Fruit fly (Drosophila melanogaster) whole organism, prepupa: ENCODE results near the gene CG9330.
A peak's percentile ranks its signal among the peaks of the same experiment; 100 is the strongest.

Experiments used
- Blimp-1 ChIP-seq: fragments of 200-800 bp; sonication (Bioruptor generic); optimal IDR thresholded peaks from 3 replicates; lab custom pipeline; 2017; ENCODE audit warnings: missing biosample characterization, missing genetic modification characterization, mild to moderate bottlenecking, moderate library complexity, missing genetic modification reagents
- CG10669 ChIP-seq: fragments of 200-800 bp; sonication (Bioruptor generic); optimal IDR thresholded peaks from 3 replicates; lab custom pipeline; 2018; ENCODE audit warnings: missing biosample characterization, mild to moderate bottlenecking, missing genetic modification characterization, moderate library complexity
- CG11294 ChIP-seq: fragments of 200-800 bp; sonication (Bioruptor generic); IDR thresholded peaks from 2 replicates; pipeline ENCODE4 v1.3.6; 2022; ENCODE audit warnings: missing biosample characterization, missing genetic modification characterization
- CG11762 ChIP-seq: fragments of 200-800 bp; sonication (Bioruptor generic); optimal IDR thresholded peaks from 3 replicates; lab custom pipeline; 2016; ENCODE audit warnings: missing biosample characterization, missing genetic modification characterization; ENCODE audit not compliant: insufficient read depth
- CG11902 ChIP-seq: fragments of 200-800 bp; sonication (Bioruptor generic); optimal IDR thresholded peaks from 3 replicates; lab custom pipeline; 2016; ENCODE audit warnings: missing biosample characterization, missing genetic modification characterization
- CG1621 ChIP-seq: fragments of 200-800 bp; sonication (Bioruptor generic); optimal IDR thresholded peaks from 3 replicates; lab custom pipeline; 2018; ENCODE audit warnings: missing biosample characterization, mild to moderate bottlenecking, missing genetic modification characterization
- CG16779 ChIP-seq: fragments of 200-800 bp; sonication (Bioruptor generic); optimal IDR thresholded peaks from 3 replicates; lab custom pipeline; 2017; ENCODE audit warnings: missing biosample characterization, mild to moderate bottlenecking, missing genetic modification characterization
- CG3032 ChIP-seq: fragments of 200-800 bp; optimal IDR thresholded peaks from 2 replicates; lab custom pipeline; 2019; ENCODE audit warnings: missing biosample characterization, mild to moderate bottlenecking, missing genetic modification characterization, moderate library complexity
- CG32006 ChIP-seq: fragments of 200-800 bp; sonication (Bioruptor generic); optimal IDR thresholded peaks from 3 replicates; lab custom pipeline; 2017; ENCODE audit warnings: missing biosample characterization, mild to moderate bottlenecking, missing genetic modification characterization
- CG34406 ChIP-seq: fragments of 200-800 bp; sonication (Bioruptor generic); optimal IDR thresholded peaks from 3 replicates; lab custom pipeline; 2016; ENCODE audit warnings: missing biosample characterization, missing genetic modification characterization
- CG3919 ChIP-seq: fragments of 200-800 bp; sonication (Bioruptor generic); optimal IDR thresholded peaks from 3 replicates; lab custom pipeline; 2016; ENCODE audit warnings: missing biosample characterization, missing genetic modification characterization
- CG4318 ChIP-seq: fragments of 200-800 bp; sonication (Bioruptor generic); optimal IDR thresholded peaks from 3 replicates; lab custom pipeline; 2017; ENCODE audit warnings: missing biosample characterization, mild to moderate bottlenecking, missing genetic modification characterization
- CG6163 ChIP-seq: fragments of 200-800 bp; sonication (Bioruptor generic); IDR thresholded peaks from 3 replicates; pipeline ENCODE4 v1.3.6; 2022; ENCODE audit warnings: missing biosample characterization, missing genetic modification characterization
- CG6792 ChIP-seq: fragments of 200-800 bp; sonication (Bioruptor generic); optimal IDR thresholded peaks from 3 replicates; lab custom pipeline; 2016; ENCODE audit warnings: missing biosample characterization, missing genetic modification characterization
- CG6808 ChIP-seq: fragments of 200-800 bp; sonication (Bioruptor generic); optimal IDR thresholded peaks from 3 replicates; lab custom pipeline; 2017; ENCODE audit warnings: missing biosample characterization, missing genetic modification characterization, mild to moderate bottlenecking, moderate library complexity, missing genetic modification reagents
- CG7368 ChIP-seq: fragments of 200-800 bp; sonication (Bioruptor generic); optimal IDR thresholded peaks from 3 replicates; lab custom pipeline; 2016; ENCODE audit warnings: missing biosample characterization, missing genetic modification characterization
- Eip78C ChIP-seq: fragments of 200-800 bp; sonication (Bioruptor generic); peaks from one replicate; lab custom pipeline; 2016; ENCODE audit warnings: missing biosample characterization, missing genetic modification characterization
- Eip93F ChIP-seq: fragments of 200-800 bp; sonication (Bioruptor generic); optimal IDR thresholded peaks from 2 replicates; lab custom pipeline; 2016; ENCODE audit warnings: missing biosample characterization, mild to moderate bottlenecking, missing genetic modification characterization
- Ets21C ChIP-seq: fragments of 200-800 bp; sonication (Bioruptor generic); optimal IDR thresholded peaks from 3 replicates; lab custom pipeline; 2016; ENCODE audit warnings: missing biosample characterization, missing genetic modification characterization
- Ets96B ChIP-seq: fragments of 200-800 bp; optimal IDR thresholded peaks from 2 replicates; lab custom pipeline; 2019; ENCODE audit warnings: missing biosample characterization, mild to moderate bottlenecking, missing genetic modification characterization, moderate library complexity
- Gug ChIP-seq: fragments of 200-800 bp; sonication (Bioruptor generic); IDR thresholded peaks from 2 replicates; pipeline ENCODE4 v1.3.6; 2022; ENCODE audit warnings: missing biosample characterization, missing genetic modification characterization
- Hr38 ChIP-seq: sonication (Bioruptor generic); optimal IDR thresholded peaks from 2 replicates; lab custom pipeline; 2016; ENCODE audit warnings: missing biosample characterization, missing genetic modification characterization
- Hr39 ChIP-seq: fragments of 200-800 bp; sonication (Bioruptor generic); optimal IDR thresholded peaks from 2 replicates; lab custom pipeline; 2016; ENCODE audit warnings: missing biosample characterization, missing genetic modification characterization
- Hr4 ChIP-seq: fragments of 200-800 bp; sonication (Bioruptor generic); optimal IDR thresholded peaks from 3 replicates; lab custom pipeline; 2016; ENCODE audit warnings: missing biosample characterization, missing genetic modification characterization
- Met ChIP-seq: fragments of 200-800 bp; sonication (Bioruptor generic); optimal IDR thresholded peaks from 3 replicates; lab custom pipeline; 2016; ENCODE audit warnings: missing biosample characterization, missing genetic modification characterization
- OdsH ChIP-seq: fragments of 200-800 bp; sonication (Bioruptor generic); optimal IDR thresholded peaks from 3 replicates; lab custom pipeline; 2016; ENCODE audit warnings: missing biosample characterization, missing genetic modification characterization
- Sox14 ChIP-seq: fragments of 200-800 bp; sonication (Bioruptor generic); optimal IDR thresholded peaks from 3 replicates; lab custom pipeline; 2016; ENCODE audit warnings: missing biosample characterization, missing genetic modification characterization
- Sox15 ChIP-seq: fragments of 200-800 bp; sonication (Bioruptor generic); optimal IDR thresholded peaks from 3 replicates; lab custom pipeline; 2016; ENCODE audit warnings: missing biosample characterization, missing genetic modification characterization
- achi ChIP-seq: fragments of 200-800 bp; sonication (Bioruptor generic); optimal IDR thresholded peaks from 3 replicates; lab custom pipeline; 2016; ENCODE audit warnings: missing biosample characterization, missing genetic modification characterization
- dac ChIP-seq: fragments of 200-800 bp; sonication (Bioruptor generic); optimal IDR thresholded peaks from 2 replicates; lab custom pipeline; 2017; ENCODE audit warnings: missing biosample characterization, mild to moderate bottlenecking, missing genetic modification characterization
- dsx ChIP-seq: fragments of 200-800 bp; optimal IDR thresholded peaks from 3 replicates; lab custom pipeline; 2019; ENCODE audit warnings: missing biosample characterization, mild to moderate bottlenecking, missing genetic modification characterization, moderate library complexity; ENCODE audit not compliant: poor library complexity, severe bottlenecking
- esn ChIP-seq: fragments of 200-800 bp; sonication (Bioruptor generic); optimal IDR thresholded peaks from 2 replicates; lab custom pipeline; 2016; ENCODE audit warnings: missing biosample characterization, mild to moderate bottlenecking, missing genetic modification characterization, moderate library complexity
- fd59A ChIP-seq: fragments of 200-800 bp; sonication (Bioruptor generic); optimal IDR thresholded peaks from 2 replicates; lab custom pipeline; 2017; ENCODE audit warnings: missing biosample characterization, mild to moderate bottlenecking, missing genetic modification characterization, missing genetic modification reagents
- fd85E ChIP-seq: fragments of 200-800 bp; sonication (Bioruptor generic); optimal IDR thresholded peaks from 3 replicates; lab custom pipeline; 2016; ENCODE audit warnings: missing biosample characterization, missing genetic modification characterization
- fkh ChIP-seq: fragments of 200-800 bp; sonication (Bioruptor generic); optimal IDR thresholded peaks from 3 replicates; lab custom pipeline; 2017; ENCODE audit warnings: missing biosample characterization, mild to moderate bottlenecking, missing genetic modification characterization, moderate library complexity
- lz ChIP-seq: fragments of 200-800 bp; sonication (Bioruptor generic); optimal IDR thresholded peaks from 3 replicates; lab custom pipeline; 2016; ENCODE audit warnings: missing biosample characterization, missing genetic modification characterization
- pdm3 ChIP-seq: fragments of 200-800 bp; sonication (Bioruptor generic); optimal IDR thresholded peaks from 3 replicates; lab custom pipeline; 2016; ENCODE audit warnings: missing biosample characterization, missing genetic modification characterization
- salr ChIP-seq, 2 experiments: fragments of 200-800 bp; sonication (Bioruptor generic); optimal IDR thresholded peaks; 3 replicates each; lab custom pipeline; 2016 to 2018; ENCODE audit warnings: missing biosample characterization in 2 of 2, missing genetic modification characterization in 2 of 2, mild to moderate bottlenecking in 1 of 2
- spab ChIP-seq: fragments of 200-800 bp; sonication (Bioruptor generic); optimal IDR thresholded peaks from 2 replicates; lab custom pipeline; 2017; ENCODE audit warnings: missing biosample characterization, mild to moderate bottlenecking, missing genetic modification characterization, missing genetic modification reagents
- svp ChIP-seq: fragments of 200-800 bp; sonication (Bioruptor generic); peaks from one replicate; lab custom pipeline; 2016; ENCODE audit warnings: missing biosample characterization, missing genetic modification characterization
- topi ChIP-seq: fragments of 200-800 bp; sonication (Bioruptor generic); optimal IDR thresholded peaks from 3 replicates; lab custom pipeline; 2016; ENCODE audit warnings: missing biosample characterization, missing genetic modification characterization

Gene CG9330

dm6 chr3L:19557197-19557995, 28.7 kb upstream of the CG9330 start (continued):
- TF ChIP-seq Sox15: peak; percentile 49
- TF ChIP-seq Eip93F (GFP tag; lab: Kevin White, UChicago): no peak
- TF ChIP-seq Eip78C (GFP tag; lab: Kevin White, UChicago): peak; percentile 51
- peak; percentile 19 for TF ChIP-seq CG11902
- TF ChIP-seq CG16779: peak; percentile 22
- TF ChIP-seq CG10669 (GFP tag; lab: Kevin White, UChicago): peak; percentile 48
- no peak for TF ChIP-seq Hr38 (GFP tag; lab: Kevin White, UChicago)
- TF ChIP-seq CG32006 (GFP tag; lab: Kevin White, UChicago): peak; percentile 80
- peak; percentile 6 for TF ChIP-seq Hr4
- TF ChIP-seq CG4318: peak; percentile 60
- TF ChIP-seq CG3919 (GFP tag; lab: Kevin White, UChicago): peak; percentile 63
- peak in 1 of 2 experiments; percentile 82 for TF ChIP-seq salr (GFP tag; optimal IDR thresholded peaks at IDR 0.05; lab: Kevin White, UChicago)
- no peak for TF ChIP-seq Gug
- TF ChIP-seq Sox14 (GFP tag; lab: Kevin White, UChicago): no peak
- no peak for TF ChIP-seq fd85E
- TF ChIP-seq Hr39: peak; percentile 8
- TF ChIP-seq CG34406 (GFP tag; lab: Kevin White, UChicago): peak; percentile 77
- peak; percentile 28 for TF ChIP-seq lz (GFP tag; lab: Kevin White, UChicago)
- no peak for TF ChIP-seq pdm3 (GFP tag; lab: Kevin White, UChicago)
- no peak for TF ChIP-seq CG7368 (GFP tag; lab: Kevin White, UChicago)
- TF ChIP-seq esn (GFP tag; lab: Kevin White, UChicago): peak; percentile 69
- TF ChIP-seq CG6808 (GFP tag; lab: Kevin White, UChicago): peak; percentile 63
- no peak for TF ChIP-seq Ets21C (GFP tag; lab: Kevin White, UChicago)
- TF ChIP-seq topi: peak; percentile 25
- TF ChIP-seq dac: no peak
- peak; percentile 52 for TF ChIP-seq CG6792 (GFP tag; lab: Kevin White, UChicago)
- peak; percentile 73 for TF ChIP-seq OdsH
- TF ChIP-seq CG11762 (GFP tag; lab: Kevin White, UChicago): peak; percentile 41
- peak; percentile 50 for TF ChIP-seq Blimp-1 (GFP tag; lab: Kevin White, UChicago)
- TF ChIP-seq fd59A (GFP tag; lab: Kevin White, UChicago): no peak
- TF ChIP-seq svp: peak; percentile 74
- peak; percentile 63 for TF ChIP-seq spab (GFP tag; lab: Kevin White, UChicago)
- TF ChIP-seq CG6163 (GFP tag; lab: Robert Waterston, UW): peak; percentile 49; the same call in 1 of the 3 replicates
- peak; percentile 88 for TF ChIP-seq CG3032 (tag; lab: Kevin White, UChicago)
- TF ChIP-seq achi (GFP tag; lab: Kevin White, UChicago): peak; percentile 66
- TF ChIP-seq Ets96B (tag; lab: Kevin White, UChicago): peak; percentile 83
- peak; percentile 32 for TF ChIP-seq Met (GFP tag; lab: Kevin White, UChicago)
- no peak for TF ChIP-seq dsx (GFP tag; lab: Kevin White, UChicago)
- TF ChIP-seq fkh (GFP tag; lab: Kevin White, UChicago): no peak
- TF ChIP-seq CG1621: peak; percentile 50
- TF ChIP-seq CG11294 (GFP tag; lab: Robert Waterston, UW): no peak
- TF ChIP-seq, all 60 proteins: peak for 41

- TF ChIP-seq Eip78C (GFP tag; lab: Kevin White, UChicago) (peak; percentile 70), CG6808 (GFP tag; lab: Kevin White, UChicago) (peak; percentile 40), svp (peak; percentile 34), Blimp-1 (GFP tag; lab: Kevin White, UChicago) (no peak), Sox15 (no peak), pdm3 (GFP tag; lab: Kevin White, UChicago) (no peak), dsx (GFP tag; lab: Kevin White, UChicago) (peak; percentile 85), CG34406 (GFP tag; lab: Kevin White, UChicago) (no peak)
Measured at dm6 chr3L:19557996-19558375, 28.1 kb upstream of the CG9330 start.
